Worm (Caenorhabditis elegans): ENCODE measurements around the gene D1005.4.

D1005.4 gene

DNA sequence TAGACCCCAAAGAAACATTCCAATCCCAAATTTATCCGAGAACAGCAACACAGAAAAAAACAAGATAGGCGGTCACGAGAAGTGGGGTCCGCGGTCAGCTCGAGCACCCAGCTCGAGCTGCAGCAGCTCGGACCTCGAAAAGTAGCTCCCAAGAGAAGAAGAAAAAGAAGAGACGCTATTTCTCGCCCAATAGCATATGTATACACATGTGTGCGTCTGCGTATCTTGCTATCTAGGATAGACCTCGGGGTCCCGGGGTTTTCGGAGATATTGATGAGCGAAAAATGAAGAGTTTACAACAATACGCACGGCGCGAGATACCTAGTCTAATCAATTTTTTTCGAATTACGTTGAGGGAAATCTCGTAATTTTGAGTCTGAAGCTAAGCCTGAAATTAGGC, 36.5 kb upstream of the D1005.4 start (continued):
- no peak for TF ChIP-seq fkh-8 (tag; optimal IDR thresholded peaks at IDR 0.05)

DNA sequence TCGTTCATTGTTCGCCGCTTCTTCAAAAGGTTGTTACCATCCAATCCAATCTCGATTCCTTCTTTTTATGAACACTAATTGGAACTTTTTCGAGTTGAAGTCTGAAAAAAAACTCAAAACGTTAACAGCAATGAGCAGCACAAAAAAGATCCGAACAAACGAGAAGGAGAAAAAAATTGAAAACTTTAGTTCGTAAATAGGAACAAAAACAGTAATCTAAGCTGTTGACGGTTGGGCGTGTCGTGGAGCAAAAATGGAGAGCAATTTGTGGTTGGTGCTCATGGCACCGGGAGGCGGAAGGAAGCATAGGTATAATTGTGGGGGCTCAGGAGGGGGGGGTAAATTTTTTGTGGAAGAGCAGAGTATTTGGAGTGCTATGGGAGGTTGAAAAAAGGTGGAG, 35.8 kb upstream of the D1005.4 start, which contains the start of gene toca-1:
Gene toca-1 (minus strand): TSS at position 101 of the 400 bp plus-strand sequence.
- TF ChIP-seq isw-1 (GFP tag; IDR thresholded peaks at IDR 0.05) (no peak), unc-62 (GFP tag; optimal IDR thresholded peaks at IDR 0.05) (no peak), zag-1 (tag; optimal IDR thresholded peaks at IDR 0.05) (no peak)

DNA sequence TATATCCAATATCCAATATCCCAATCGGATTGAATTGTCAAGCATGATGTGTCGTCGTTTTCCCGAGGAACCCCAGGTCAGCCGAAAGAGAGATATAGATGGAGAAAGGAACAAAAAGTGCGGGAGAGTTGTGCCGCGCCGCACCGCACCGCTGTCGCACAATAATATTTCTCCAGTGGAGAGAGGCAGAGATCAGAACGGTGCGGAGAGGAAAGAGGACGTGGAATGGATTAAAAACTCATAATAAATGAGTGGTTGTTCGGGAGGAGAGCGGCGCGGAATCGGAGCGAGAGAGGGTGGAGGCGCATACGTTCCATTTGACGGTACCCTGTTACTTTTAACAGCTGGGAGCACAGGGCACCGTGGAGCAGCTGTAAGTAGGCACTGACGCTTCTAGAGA, 31.9 kb upstream of the D1005.4 start:
- TF ChIP-seq ceh-63 (GFP tag; optimal IDR thresholded peaks at IDR 0.05): no peak
- TF ChIP-seq fkh-8 (tag; optimal IDR thresholded peaks at IDR 0.05): no peak
- TF ChIP-seq dpl-1 (GFP tag; optimal IDR thresholded peaks at IDR 0.05): no peak
- TF ChIP-seq pag-3 (tag; optimal IDR thresholded peaks at IDR 0.05; ENCODE audit: borderline replicate concordance, insufficient read depth): no peak
- TF ChIP-seq nhr-90 (tag; optimal IDR thresholded peaks at IDR 0.05; ENCODE audit: poor library complexity): no peak
- no peak for TF ChIP-seq elt-2 (tag; optimal IDR thresholded peaks at IDR 0.05)
- no peak for TF ChIP-seq unc-98 (GFP tag; IDR thresholded peaks at IDR 0.05)
- TF ChIP-seq pqm-1 (tag; optimal IDR thresholded peaks at IDR 0.05): no peak
- no peak for TF ChIP-seq mef-2 (tag; optimal IDR thresholded peaks at IDR 0.05)
- no peak for TF ChIP-seq elt-3 (tag; optimal IDR thresholded peaks at IDR 0.05)
- no peak for TF ChIP-seq rnt-1 (tag; optimal IDR thresholded peaks at IDR 0.05)
- no peak for TF ChIP-seq ets-5 (GFP tag; IDR thresholded peaks at IDR 0.05)
- TF ChIP-seq efl-3 (GFP tag; optimal IDR thresholded peaks at IDR 0.05): no peak
- TF ChIP-seq C34B4.2 (tag; optimal IDR thresholded peaks at IDR 0.05): no peak
- TF ChIP-seq lin-14 (GFP tag; optimal IDR thresholded peaks at IDR 0.05): no peak
- no peak for TF ChIP-seq Y116A8C.19 (tag; optimal IDR thresholded peaks at IDR 0.05; ENCODE audit: borderline replicate concordance)
- TF ChIP-seq unc-62 (GFP tag; optimal IDR thresholded peaks at IDR 0.05): no peak
- no peak for TF ChIP-seq skn-1 (tag; optimal IDR thresholded peaks at IDR 0.05)
- no peak for TF ChIP-seq grh-1 (GFP tag; IDR thresholded peaks at IDR 0.05)
- TF ChIP-seq mep-1 (tag; optimal IDR thresholded peaks at IDR 0.05): no peak

DNA sequence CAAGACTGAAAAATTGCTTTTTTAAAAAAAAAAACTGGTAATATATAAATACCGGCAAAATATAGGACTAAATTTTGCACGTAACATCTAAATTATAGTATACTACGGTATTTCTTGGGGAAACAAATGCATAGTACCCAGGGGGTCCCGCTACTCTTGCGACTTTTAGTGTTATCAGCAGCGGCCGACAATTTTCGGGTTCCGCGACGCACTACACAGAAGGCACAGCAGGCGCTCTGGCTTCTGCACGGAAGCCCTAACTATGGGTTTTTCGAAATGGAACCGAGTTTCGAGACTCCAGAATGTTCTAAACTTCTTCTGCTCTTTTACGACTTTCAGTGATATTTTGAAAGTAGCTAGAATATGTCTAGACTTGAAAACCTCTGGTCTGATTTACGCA, 31.0 kb upstream of the D1005.4 start:
- no peak for TF ChIP-seq nhr-20 (tag; optimal IDR thresholded peaks at IDR 0.05)
- peak; percentile 84 for TF ChIP-seq snpc-4 (tag; optimal IDR thresholded peaks at IDR 0.05)

DNA sequence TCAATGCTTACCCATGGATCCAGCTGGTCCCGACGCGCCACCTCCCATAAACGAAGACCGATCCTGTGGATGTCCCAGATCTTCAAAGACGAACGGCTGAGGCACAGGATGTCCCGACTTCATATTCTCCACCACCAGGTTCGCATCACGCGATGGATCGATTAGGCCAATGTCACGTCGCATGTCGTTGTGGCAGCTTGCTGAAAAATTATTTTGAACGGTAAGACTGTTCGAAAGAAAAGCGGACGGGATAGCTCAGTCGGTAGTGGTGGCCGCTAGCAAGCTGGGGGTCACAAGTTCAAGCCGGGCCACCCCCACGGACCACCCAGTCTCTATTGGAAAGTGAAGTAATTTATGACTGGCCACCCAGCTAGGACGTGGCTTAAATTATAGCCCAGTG, 27.5 kb upstream of the D1005.4 start:
- TF ChIP-seq ceh-63 (GFP tag; optimal IDR thresholded peaks at IDR 0.05) (no peak), fkh-4 (tag; optimal IDR thresholded peaks at IDR 0.05; ENCODE audit: borderline replicate concordance) (no peak), Y116A8C.19 (tag; optimal IDR thresholded peaks at IDR 0.05; ENCODE audit: borderline replicate concordance) (no peak), egl-27 (tag; optimal IDR thresholded peaks at IDR 0.05) (no peak), F16B12.6 (tag; optimal IDR thresholded peaks at IDR 0.05) (no peak), lsy-2 (tag; optimal IDR thresholded peaks at IDR 0.05) (no peak), nhr-28 (tag; optimal IDR thresholded peaks at IDR 0.05) (no peak), mep-1 (tag; optimal IDR thresholded peaks at IDR 0.05) (no peak), swsn-7 (tag; optimal IDR thresholded peaks at IDR 0.05) (no peak), isw-1 (GFP tag; IDR thresholded peaks at IDR 0.05) (no peak), lin-39 (tag; optimal IDR thresholded peaks at IDR 0.05) (no peak), nhr-20 (tag; optimal IDR thresholded peaks at IDR 0.05) (no peak), pqm-1 (tag; optimal IDR thresholded peaks at IDR 0.05) (no peak)

DNA sequence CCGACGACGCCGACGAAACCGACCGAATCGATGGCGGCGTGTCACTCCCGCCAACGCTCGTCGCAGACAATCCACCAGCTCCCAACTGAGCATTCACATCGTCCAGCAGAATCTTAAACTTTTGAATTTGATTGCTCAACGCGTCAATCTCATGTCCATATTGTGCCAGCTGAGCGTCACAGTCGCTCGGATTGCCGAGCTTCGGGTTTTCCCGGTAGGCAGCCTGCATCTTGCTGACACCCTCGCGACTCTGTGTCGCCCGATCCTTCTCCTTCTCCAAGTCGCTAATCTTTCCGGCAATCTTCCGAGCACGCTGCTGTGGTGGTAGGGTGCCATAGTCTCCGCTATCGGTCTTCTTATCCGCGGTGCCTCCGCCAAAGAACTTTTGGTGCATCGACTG, 26.7 kb upstream of the D1005.4 start:
- TF ChIP-seq pag-3 (tag; optimal IDR thresholded peaks at IDR 0.05; ENCODE audit: borderline replicate concordance, insufficient read depth) (no peak), nhr-84 (tag; optimal IDR thresholded peaks at IDR 0.05) (no peak), nhr-77 (tag; optimal IDR thresholded peaks at IDR 0.05) (no peak), ets-5 (GFP tag; IDR thresholded peaks at IDR 0.05) (no peak), egl-13 (tag; optimal IDR thresholded peaks at IDR 0.05) (no peak)

All from whole organism, L1 larva.